Worm (Caenorhabditis elegans) whole organism, mixed stage, embryonic: ENCODE measurements around the gene dmsr-8.

Source experiments
- ceh-83 ChIP-seq: fragments of 200-800 bp; sonication (Bioruptor generic); optimal IDR thresholded peaks from 2 replicates; lab custom pipeline; 2018; ENCODE audit warnings: mild to moderate bottlenecking, missing genetic modification characterization, missing compliant biosample characterization
- elt-3 ChIP-seq: fragments of 150-350 bp; optimal IDR thresholded peaks from 2 replicates; lab custom pipeline; 2014; ENCODE audit warnings: missing biosample characterization, missing genetic modification characterization
- mab-5 ChIP-seq: fragments of 150-350 bp; optimal IDR thresholded peaks from 2 replicates; lab custom pipeline; 2014; ENCODE audit warnings: missing biosample characterization, missing genetic modification characterization
- mep-1 ChIP-seq: fragments of 150-350 bp; optimal IDR thresholded peaks from 2 replicates; lab custom pipeline; 2017; ENCODE audit warnings: missing biosample characterization, missing genetic modification reagents, missing genetic modification characterization, inconsistent platforms
- mls-2 ChIP-seq: sonication (generic microtip); optimal IDR thresholded peaks from 2 replicates; lab custom pipeline; 2016; ENCODE audit warnings: mild to moderate bottlenecking, missing genetic modification characterization, moderate library complexity, missing compliant biosample characterization
- nhr-237 ChIP-seq: fragments of 150-350 bp; optimal IDR thresholded peaks from 2 replicates; lab custom pipeline; 2014; ENCODE audit warnings: missing biosample characterization, missing genetic modification characterization
- nhr-28 ChIP-seq: fragments of 150-350 bp; optimal IDR thresholded peaks from 2 replicates; lab custom pipeline; 2014; ENCODE audit warnings: missing biosample characterization, missing genetic modification characterization
- pha-4 ChIP-seq: fragments of 150-350 bp; optimal IDR thresholded peaks from 2 replicates; lab custom pipeline; 2018; ENCODE audit warnings: missing biosample characterization, missing genetic modification reagents, missing genetic modification characterization
- snpc-4 ChIP-seq: fragments of 150-350 bp; optimal IDR thresholded peaks from 2 replicates; lab custom pipeline; 2014; ENCODE audit warnings: missing biosample characterization, missing genetic modification characterization
- sptf-1 ChIP-seq: sonication (generic microtip); optimal IDR thresholded peaks from 2 replicates; lab custom pipeline; 2017; ENCODE audit warnings: mild to moderate bottlenecking, missing genetic modification characterization, moderate library complexity, missing compliant biosample characterization
- unc-120 ChIP-seq: sonication (generic microtip); optimal IDR thresholded peaks from 2 replicates; lab custom pipeline; 2017; ENCODE audit warnings: missing genetic modification characterization, missing compliant biosample characterization; ENCODE audit not compliant: poor library complexity, severe bottlenecking
- unc-62 ChIP-seq: fragments of 150-350 bp; optimal IDR thresholded peaks from 2 replicates; lab custom pipeline; 2014; ENCODE audit warnings: missing biosample characterization, missing genetic modification reagents, missing genetic modification characterization

DNA sequence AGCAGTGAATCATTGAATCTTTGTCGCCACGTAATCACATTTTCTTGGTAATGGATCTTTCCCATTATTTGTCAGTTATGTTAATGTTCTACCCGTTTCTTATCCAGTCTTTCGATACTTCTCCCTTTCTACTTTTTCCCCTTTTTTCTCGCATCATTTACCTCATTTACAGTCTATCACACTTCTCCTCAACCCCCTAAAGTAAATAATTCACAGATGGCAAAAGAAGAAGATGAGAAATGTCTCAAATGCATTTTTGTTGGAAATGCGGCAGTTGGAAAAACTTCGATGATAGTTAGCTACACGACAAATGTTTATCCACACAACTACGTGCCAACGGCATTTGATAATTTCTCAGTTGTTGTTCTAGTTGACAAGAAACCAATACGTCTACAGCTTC, 52.1 kb downstream of the dmsr-8 start, which contains the start of gene chw-1:
- TF ChIP-seq mep-1 (no peak), nhr-28 (no peak), pha-4 (tag; lab: Kevin White, UChicago) (no peak), ceh-83 (no peak), mab-5 (no peak), mls-2 (tag; lab: Kevin White, UChicago) (no peak), nhr-237 (tag; lab: Kevin White, UChicago) (no peak), unc-62 (no peak), sptf-1 (tag; lab: Kevin White, UChicago) (no peak), elt-3 (tag; lab: Kevin White, UChicago) (no peak), snpc-4 (tag; lab: Kevin White, UChicago) (no peak), unc-120 (tag; lab: Kevin White, UChicago) (no peak)
